Worm (Caenorhabditis elegans) whole organism, L1 larva: ENCODE data around the gene K09F5.4.
A peak's percentile ranks its signal among the peaks of the same experiment; 100 is the strongest.

Experiments
- Y116A8C.19 ChIP-seq: sonication (generic microtip); optimal IDR thresholded peaks from 2 replicates; lab custom pipeline; 2016; ENCODE audit warnings: missing compliant biosample characterization, missing genetic modification characterization, borderline replicate concordance
- aha-1 ChIP-seq: fragments of 150-350 bp; optimal IDR thresholded peaks from 2 replicates; lab custom pipeline; 2014; ENCODE audit warnings: missing biosample characterization, missing genetic modification characterization
- blmp-1 ChIP-seq: fragments of 150-350 bp; optimal IDR thresholded peaks from 2 replicates; lab custom pipeline; 2014; ENCODE audit warnings: missing biosample characterization, missing genetic modification characterization
- ceh-63 ChIP-seq: fragments of 200-800 bp; sonication (Bioruptor generic); optimal IDR thresholded peaks from 2 replicates; lab custom pipeline; 2018; ENCODE audit warnings: mild to moderate bottlenecking, missing genetic modification characterization, missing compliant biosample characterization
- ceh-82 ChIP-seq, 3 experiments: fragments of 150-350 bp in 1 of 3; sonication (generic microtip) in 2 of 3; optimal IDR thresholded peaks; 2 replicates each; lab custom pipeline; 2014 to 2017; ENCODE audit warnings: missing biosample characterization in 3 of 3, missing genetic modification characterization in 3 of 3
- ces-1 ChIP-seq: fragments of 150-350 bp; optimal IDR thresholded peaks from 2 replicates; lab custom pipeline; 2014; ENCODE audit warnings: missing biosample characterization, missing genetic modification reagents, missing genetic modification characterization
- efl-1 ChIP-seq, 4 experiments: fragments of 150-350 bp; optimal IDR thresholded peaks in 3 of 4; peaks in 1 of 4; 1 replicate in 1 of 4; 2 replicates in 3 of 4; lab custom pipeline; 2014; ENCODE audit warnings: missing biosample characterization in 2 of 4, missing genetic modification characterization in 2 of 4, missing genetic modification reagents in 2 of 4
- fkh-10 ChIP-seq: sonication (generic microtip); optimal IDR thresholded peaks from 2 replicates; lab custom pipeline; 2017; ENCODE audit warnings: missing biosample characterization, missing genetic modification reagents, missing genetic modification characterization
- fkh-8 ChIP-seq: sonication (generic microtip); optimal IDR thresholded peaks from 2 replicates; lab custom pipeline; 2016; ENCODE audit warnings: mild to moderate bottlenecking, missing genetic modification characterization, missing compliant biosample characterization
- irx-1 ChIP-seq: sonication (generic microtip); optimal IDR thresholded peaks from 2 replicates; lab custom pipeline; 2016; ENCODE audit warnings: missing genetic modification characterization, missing compliant biosample characterization
- jun-1 ChIP-seq: fragments of 150-350 bp; optimal IDR thresholded peaks from 2 replicates; lab custom pipeline; 2014; ENCODE audit warnings: missing biosample characterization, missing genetic modification reagents, missing genetic modification characterization
- lin-15B ChIP-seq: fragments of 150-350 bp; sonication (generic microtip); optimal IDR thresholded peaks from 3 replicates; lab custom pipeline; 2014; ENCODE audit warnings: missing biosample characterization, missing genetic modification characterization
- lin-39 ChIP-seq: fragments of 150-350 bp; optimal IDR thresholded peaks from 2 replicates; lab custom pipeline; 2014; ENCODE audit warnings: missing biosample characterization, missing genetic modification reagents, missing genetic modification characterization
- lir-3 ChIP-seq: sonication (generic microtip); optimal IDR thresholded peaks from 2 replicates; lab custom pipeline; 2016; ENCODE audit warnings: mild to moderate bottlenecking, missing genetic modification characterization, moderate library complexity, missing compliant biosample characterization; ENCODE audit not compliant: poor library complexity
- mdl-1 ChIP-seq, 2 experiments: fragments of 150-350 bp; optimal IDR thresholded peaks; 2 replicates each; lab custom pipeline; 2014 to 2017; ENCODE audit warnings: missing biosample characterization in 2 of 2, missing genetic modification characterization in 2 of 2, inconsistent platforms in 1 of 2
- mef-2 ChIP-seq: fragments of 150-350 bp; optimal IDR thresholded peaks from 2 replicates; lab custom pipeline; 2014; ENCODE audit warnings: missing biosample characterization, missing genetic modification characterization
- nhr-19 ChIP-seq: fragments of 200-800 bp; sonication (Bioruptor generic); conservative IDR thresholded peaks from 2 replicates; pipeline ENCODE4 v1.3.6; 2022; ENCODE audit warnings: missing genetic modification characterization, missing compliant biosample characterization
- nhr-237 ChIP-seq: fragments of 150-350 bp; optimal IDR thresholded peaks from 2 replicates; lab custom pipeline; 2014; ENCODE audit warnings: missing biosample characterization, missing genetic modification characterization
- nhr-47 ChIP-seq: sonication (generic microtip); optimal IDR thresholded peaks from 2 replicates; lab custom pipeline; 2016; ENCODE audit warnings: mild to moderate bottlenecking, missing genetic modification characterization, moderate library complexity, missing compliant biosample characterization
- nhr-76 ChIP-seq: sonication (generic microtip); optimal IDR thresholded peaks from 2 replicates; lab custom pipeline; 2017; ENCODE audit warnings: missing biosample characterization, missing genetic modification characterization
- nhr-85 ChIP-seq: sonication (generic microtip); peaks from one replicate; lab custom pipeline; 2016; ENCODE audit warnings: missing genetic modification characterization, inconsistent platforms, missing compliant biosample characterization
- nhr-90 ChIP-seq: sonication (generic microtip); optimal IDR thresholded peaks from 2 replicates; lab custom pipeline; 2016; ENCODE audit warnings: mild to moderate bottlenecking, missing genetic modification characterization, missing compliant biosample characterization; ENCODE audit not compliant: poor library complexity
- pqm-1 ChIP-seq: sonication (generic microtip); optimal IDR thresholded peaks from 3 replicates; lab custom pipeline; 2017; ENCODE audit warnings: missing biosample characterization, missing genetic modification characterization
- snpc-4 ChIP-seq: fragments of 150-350 bp; optimal IDR thresholded peaks from 2 replicates; lab custom pipeline; 2014; ENCODE audit warnings: missing biosample characterization, missing genetic modification characterization
- snu-23 ChIP-seq: sonication (generic microtip); optimal IDR thresholded peaks from 2 replicates; lab custom pipeline; 2016; ENCODE audit warnings: missing genetic modification characterization, missing compliant biosample characterization
- sox-4 ChIP-seq: sonication (generic microtip); optimal IDR thresholded peaks from 2 replicates; lab custom pipeline; 2016; ENCODE audit warnings: missing genetic modification characterization, missing compliant biosample characterization
- sptf-1 ChIP-seq: fragments of 150-350 bp; optimal IDR thresholded peaks from 2 replicates; lab custom pipeline; 2014; ENCODE audit warnings: missing biosample characterization, missing genetic modification characterization
- tbx-2 ChIP-seq: sonication (generic microtip); optimal IDR thresholded peaks from 2 replicates; lab custom pipeline; 2016; ENCODE audit warnings: missing genetic modification characterization, missing compliant biosample characterization
- tlp-1 ChIP-seq: fragments of 150-350 bp; optimal IDR thresholded peaks from 2 replicates; lab custom pipeline; 2014; ENCODE audit warnings: missing biosample characterization, missing genetic modification characterization
- unc-130 ChIP-seq: fragments of 150-350 bp; optimal IDR thresholded peaks from 2 replicates; lab custom pipeline; 2017; ENCODE audit warnings: missing biosample characterization, missing genetic modification characterization, inconsistent platforms
- vab-15 ChIP-seq: sonication (generic microtip); optimal IDR thresholded peaks from 2 replicates; lab custom pipeline; 2017; ENCODE audit warnings: missing genotype, mild to moderate bottlenecking, missing genetic modification characterization, missing compliant biosample characterization
- xbp-1 ChIP-seq: sonication (generic microtip); optimal IDR thresholded peaks from 2 replicates; lab custom pipeline; 2016; ENCODE audit warnings: missing genetic modification characterization, missing compliant biosample characterization
- ztf-4 ChIP-seq: fragments of 150-350 bp; optimal IDR thresholded peaks from 2 replicates; lab custom pipeline; 2014; ENCODE audit warnings: missing biosample characterization, missing genetic modification characterization

The K09F5.4 gene

ce11 chrX:7710643-7711042 is at the start of gene K09F5.4:
Gene K09F5.4, minus strand, starts transcription at chrX:7710743.
- no peak for TF ChIP-seq tlp-1 (tag; lab: Kevin White, UChicago)
- TF ChIP-seq mdl-1 (tag; optimal IDR thresholded peaks at IDR 0.05; lab: Kevin White, UChicago): no peak
- no peak for TF ChIP-seq sptf-1 (tag; lab: Kevin White, UChicago)
- TF ChIP-seq tbx-2 (tag; lab: Kevin White, UChicago): no peak
- TF ChIP-seq lin-15B (tag; lab: Kevin White, UChicago): no peak
- no peak for TF ChIP-seq xbp-1 (tag; lab: Kevin White, UChicago)
- no peak for TF ChIP-seq mef-2 (tag; lab: Kevin White, UChicago)
- TF ChIP-seq nhr-76 (tag; lab: Kevin White, UChicago): no peak
- no peak for TF ChIP-seq pqm-1 (tag; lab: Kevin White, UChicago)
- TF ChIP-seq aha-1 (tag; lab: Kevin White, UChicago): no peak
- no peak for TF ChIP-seq snpc-4
- no peak for TF ChIP-seq fkh-10 (GFP tag; lab: Kevin White, UChicago)

- TF ChIP-seq ztf-4 (tag; lab: Kevin White, UChicago): no peak
- TF ChIP-seq fkh-8: no peak
- TF ChIP-seq irx-1 (tag; lab: Kevin White, UChicago): no peak
- no peak for TF ChIP-seq Y116A8C.19
- no peak for TF ChIP-seq nhr-47 (tag; lab: Kevin White, UChicago)
- TF ChIP-seq unc-130 (tag; lab: Kevin White, UChicago): no peak
- TF ChIP-seq pqm-1 (tag; lab: Kevin White, UChicago): no peak
- no peak for TF ChIP-seq tlp-1 (tag; lab: Kevin White, UChicago)
- TF ChIP-seq vab-15 (tag; lab: Kevin White, UChicago): no peak
These were observed 42.2 kb upstream of the K09F5.4 start, which contains the start of gene deg-1 for ce11 chrX:7752770-7753169. Gene deg-1, plus strand, starts transcription at chrX:7753070.

ce11 chrX:7750084-7750483 is 39.5 kb upstream of the K09F5.4 start:
- TF ChIP-seq blmp-1 (tag; lab: Kevin White, UChicago) (no peak), efl-1 (optimal IDR thresholded peaks at IDR 0.05; lab: Kevin White, UChicago) (no peak), efl-1 (GFP tag; optimal IDR thresholded peaks at IDR 0.05 in 1 of 2; lab: Kevin White, UChicago) (peak in 1 of 2 experiments; percentile 63)

- TF ChIP-seq irx-1 (tag; lab: Kevin White, UChicago) (no peak), nhr-19 (no peak), snu-23 (GFP tag; lab: Kevin White, UChicago) (no peak), ceh-63 (GFP tag; lab: Kevin White, UChicago) (no peak), nhr-76 (tag; lab: Kevin White, UChicago) (no peak), nhr-85 (tag; lab: Kevin White, UChicago) (peak; percentile 65), jun-1 (no peak), lir-3 (no peak)
These were observed 34.8 kb upstream of the K09F5.4 start for ce11 chrX:7745386-7745785.

- TF ChIP-seq lin-15B (tag; lab: Kevin White, UChicago): no peak
These were observed 33.4 kb upstream of the K09F5.4 start, which contains the start of gene ref-2 for ce11 chrX:7743939-7744338. Gene ref-2, plus strand, starts transcription at chrX:7744239.

- no peak for TF ChIP-seq Y116A8C.19
- TF ChIP-seq nhr-237 (tag; lab: Kevin White, UChicago): no peak
- TF ChIP-seq lin-39 (tag; lab: Kevin White, UChicago): no peak
- TF ChIP-seq fkh-10 (GFP tag; lab: Kevin White, UChicago): no peak
- no peak for TF ChIP-seq fkh-8
- TF ChIP-seq ztf-4 (tag; lab: Kevin White, UChicago): no peak
- no peak for TF ChIP-seq pqm-1 (tag; lab: Kevin White, UChicago)
- no peak for TF ChIP-seq ceh-63 (GFP tag; lab: Kevin White, UChicago)
- TF ChIP-seq ces-1 (GFP tag; lab: Kevin White, UChicago): no peak
- no peak for TF ChIP-seq aha-1 (tag; lab: Kevin White, UChicago)
- no peak for TF ChIP-seq sox-4
- TF ChIP-seq nhr-90: no peak
- TF ChIP-seq ceh-82 (tag; optimal IDR thresholded peaks at IDR 0.05; lab: Kevin White, UChicago): no peak
These were observed 28.8 kb upstream of the K09F5.4 start, which contains the start of gene K09F5.1 for ce11 chrX:7739353-7739752. Gene K09F5.1, plus strand, starts transcription at chrX:7739653.
